Fruit fly (Drosophila melanogaster): Measurements from ENCODE around the gene CG18542.
"Not testable (repeated sequence)": the region's sequence is repeated elsewhere in the genome, so short reads cannot be mapped to it uniquely, and the experiment has no call there.

Gene CG18542

dm6 chr3R:9685376-9685775 is at the start of gene CG18542, which contains the start of gene eca:
CG18542 (plus strand) TSS chr3R:9685760.
eca (minus strand) TSS chr3R:9685476.
- TF ChIP-seq Rel (GFP tag; optimal IDR thresholded peaks at IDR 0.05); Rel (tag; optimal IDR thresholded peaks at IDR 0.05); tai (GFP tag; optimal IDR thresholded peaks at IDR 0.05); GATAd (GFP tag; optimal IDR thresholded peaks at IDR 0.05): not testable (repeated sequence)

- no peak for TF ChIP-seq N (GFP tag; optimal IDR thresholded peaks at IDR 0.05)
- TF ChIP-seq Rel (GFP tag; optimal IDR thresholded peaks at IDR 0.05) = no peak
- TF ChIP-seq Rel (tag; optimal IDR thresholded peaks at IDR 0.05) = peak; percentile 94
- no peak for TF ChIP-seq CG9705 (GFP tag; optimal IDR thresholded peaks at IDR 0.05)
- TF ChIP-seq rgr (GFP tag; optimal IDR thresholded peaks at IDR 0.05) = peak; percentile 48
- TF ChIP-seq dmrt93B (GFP tag; optimal IDR thresholded peaks at IDR 0.05) = no peak
Measured at dm6 chr3R:9637361-9637760, 48.2 kb upstream of the CG18542 start, which contains the start of gene Scm. Scm (minus strand) TSS chr3R:9637611.

- TF ChIP-seq GATAd (GFP tag; optimal IDR thresholded peaks at IDR 0.05) (no peak), CG9705 (GFP tag; optimal IDR thresholded peaks at IDR 0.05) (no peak)
Measured at dm6 chr3R:9637882-9638281, 47.7 kb upstream of the CG18542 start, which contains the start of gene Dh44. Dh44 (plus strand) TSS chr3R:9638182.

dm6 chr3R:9640313-9640712 is 45.2 kb upstream of the CG18542 start:
- no peak for TF ChIP-seq CG9705 (GFP tag; optimal IDR thresholded peaks at IDR 0.05)
- no peak for TF ChIP-seq br (GFP tag; optimal IDR thresholded peaks at IDR 0.05)
- TF ChIP-seq usp (GFP tag; optimal IDR thresholded peaks at IDR 0.05) = no peak
- TF ChIP-seq CG32264 (GFP tag; optimal IDR thresholded peaks at IDR 0.05) = no peak
- TF ChIP-seq sv (GFP tag; optimal IDR thresholded peaks at IDR 0.05) = no peak
- TF ChIP-seq N (GFP tag; optimal IDR thresholded peaks at IDR 0.05) = no peak
- no peak for TF ChIP-seq dl (GFP tag; optimal IDR thresholded peaks at IDR 0.05; ENCODE audit: insufficient read depth in 1 of 2, partially characterized antibody in 2 of 2)
- TF ChIP-seq Sp1 (GFP tag; optimal IDR thresholded peaks at IDR 0.05) = no peak
- TF ChIP-seq foxo (GFP tag; optimal IDR thresholded peaks at IDR 0.05) = no peak
- no peak for TF ChIP-seq CrebA (GFP tag; optimal IDR thresholded peaks at IDR 0.05; ENCODE audit: borderline replicate concordance)
- no peak for TF ChIP-seq brk (GFP tag; optimal IDR thresholded peaks at IDR 0.05)
- no peak for TF ChIP-seq ey (GFP tag; optimal IDR thresholded peaks at IDR 0.05)
- no peak for TF ChIP-seq lola (GFP tag; optimal IDR thresholded peaks at IDR 0.05)
- no peak for TF ChIP-seq OdsH (GFP tag; optimal IDR thresholded peaks at IDR 0.05)
- no peak for TF ChIP-seq Abd-B (GFP tag; optimal IDR thresholded peaks at IDR 0.05)
- TF ChIP-seq Jra (GFP tag; optimal IDR thresholded peaks at IDR 0.05) = no peak
- TF ChIP-seq jim (GFP tag; optimal IDR thresholded peaks at IDR 0.05) = no peak

- TF ChIP-seq Rel (GFP tag; optimal IDR thresholded peaks at IDR 0.05) (no peak), Rel (tag; optimal IDR thresholded peaks at IDR 0.05) (peak; percentile 67), br (GFP tag; optimal IDR thresholded peaks at IDR 0.05) (no peak)
Measured at dm6 chr3R:9643977-9644376, 41.6 kb upstream of the CG18542 start.

- no peak for TF ChIP-seq Sp1 (GFP tag; optimal IDR thresholded peaks at IDR 0.05)
- no peak for TF ChIP-seq ey (GFP tag; optimal IDR thresholded peaks at IDR 0.05)
- no peak for TF ChIP-seq psq (GFP tag; optimal IDR thresholded peaks at IDR 0.05)
- no peak for TF ChIP-seq CrebA (GFP tag; optimal IDR thresholded peaks at IDR 0.05; ENCODE audit: borderline replicate concordance)
- no peak for TF ChIP-seq Dif (GFP tag; optimal IDR thresholded peaks at IDR 0.05; ENCODE audit: partially characterized antibody)
- TF ChIP-seq usp (GFP tag; optimal IDR thresholded peaks at IDR 0.05) = no peak
- no peak for TF ChIP-seq sage (GFP tag; optimal IDR thresholded peaks at IDR 0.05)
- TF ChIP-seq GATAd (GFP tag; optimal IDR thresholded peaks at IDR 0.05) = no peak
- no peak for TF ChIP-seq dsf (GFP tag; optimal IDR thresholded peaks at IDR 0.05; ENCODE audit: borderline replicate concordance)
- no peak for TF ChIP-seq woc (GFP tag; optimal IDR thresholded peaks at IDR 0.05)
- no peak for TF ChIP-seq Jra (GFP tag; optimal IDR thresholded peaks at IDR 0.05)
- TF ChIP-seq tai (GFP tag; optimal IDR thresholded peaks at IDR 0.05) = no peak
Measured at dm6 chr3R:9644620-9645019, 40.9 kb upstream of the CG18542 start.

Data from whole organism, wandering third instar larva.